Worm (Caenorhabditis elegans) whole organism, late embryonic: ENCODE data around the gene cec-7.

Experiments used
- dmd-4 ChIP-seq: sonication (generic microtip); optimal IDR thresholded peaks from 2 replicates; lab custom pipeline; 2016; ENCODE audit warnings: borderline replicate concordance, missing genetic modification characterization, missing compliant biosample characterization
- ztf-16 ChIP-seq: sonication (generic microtip); optimal IDR thresholded peaks from 2 replicates; lab custom pipeline; 2017; ENCODE audit warnings: missing genetic modification characterization, missing compliant biosample characterization

- TF ChIP-seq dmd-4 (tag; lab: Kevin White, UChicago) (no peak), ztf-16 (tag; lab: Kevin White, UChicago) (no peak)
Observed at ce11 chrIII:12870060-12870696, 7.2 kb downstream of the cec-7 start, which contains the start of gene Y37D8A.6.
